Fruit fly (Drosophila melanogaster) whole organism, prepupa: ENCODE measurements around the gene CG18417.

Source experiments
- Blimp-1 ChIP-seq: fragments of 200-800 bp; sonication (Bioruptor generic); optimal IDR thresholded peaks from 3 replicates; lab custom pipeline; 2017; ENCODE audit warnings: missing biosample characterization, missing genetic modification characterization, mild to moderate bottlenecking, moderate library complexity, missing genetic modification reagents
- CG10631 ChIP-seq: fragments of 200-800 bp; sonication (Bioruptor generic); optimal IDR thresholded peaks from 2 replicates; lab custom pipeline; 2016; ENCODE audit warnings: missing biosample characterization, missing genetic modification characterization
- CG11294 ChIP-seq: fragments of 200-800 bp; sonication (Bioruptor generic); IDR thresholded peaks from 2 replicates; pipeline ENCODE4 v1.3.6; 2022; ENCODE audit warnings: missing biosample characterization, missing genetic modification characterization
- CG16779 ChIP-seq: fragments of 200-800 bp; sonication (Bioruptor generic); optimal IDR thresholded peaks from 3 replicates; lab custom pipeline; 2017; ENCODE audit warnings: missing biosample characterization, mild to moderate bottlenecking, missing genetic modification characterization
- CG3032 ChIP-seq: fragments of 200-800 bp; optimal IDR thresholded peaks from 2 replicates; lab custom pipeline; 2019; ENCODE audit warnings: missing biosample characterization, mild to moderate bottlenecking, missing genetic modification characterization, moderate library complexity
- CG31627 ChIP-seq: fragments of 200-800 bp; sonication (Bioruptor generic); optimal IDR thresholded peaks from 3 replicates; lab custom pipeline; 2016; ENCODE audit warnings: missing biosample characterization, missing genetic modification characterization
- CG3919 ChIP-seq: fragments of 200-800 bp; sonication (Bioruptor generic); optimal IDR thresholded peaks from 3 replicates; lab custom pipeline; 2016; ENCODE audit warnings: missing biosample characterization, missing genetic modification characterization
- CG4318 ChIP-seq: fragments of 200-800 bp; sonication (Bioruptor generic); optimal IDR thresholded peaks from 3 replicates; lab custom pipeline; 2017; ENCODE audit warnings: missing biosample characterization, mild to moderate bottlenecking, missing genetic modification characterization
- CG6163 ChIP-seq: fragments of 200-800 bp; sonication (Bioruptor generic); IDR thresholded peaks from 3 replicates; pipeline ENCODE4 v1.3.6; 2022; ENCODE audit warnings: missing biosample characterization, missing genetic modification characterization
- CG6276 ChIP-seq: fragments of 200-800 bp; sonication (Bioruptor generic); optimal IDR thresholded peaks from 2 replicates; lab custom pipeline; 2017; ENCODE audit warnings: missing biosample characterization, mild to moderate bottlenecking, missing genetic modification characterization
- CG6792 ChIP-seq: fragments of 200-800 bp; sonication (Bioruptor generic); optimal IDR thresholded peaks from 3 replicates; lab custom pipeline; 2016; ENCODE audit warnings: missing biosample characterization, missing genetic modification characterization
- CG8319 ChIP-seq: fragments of 200-800 bp; sonication (Bioruptor generic); optimal IDR thresholded peaks from 3 replicates; lab custom pipeline; 2016; ENCODE audit warnings: missing biosample characterization, missing genetic modification characterization
- CG9139 ChIP-seq: fragments of 200-800 bp; sonication (Bioruptor generic); optimal IDR thresholded peaks from 3 replicates; lab custom pipeline; 2017; ENCODE audit warnings: missing biosample characterization, mild to moderate bottlenecking, missing genetic modification characterization
- Eip75B ChIP-seq: fragments of 200-800 bp; sonication (Bioruptor generic); optimal IDR thresholded peaks from 3 replicates; lab custom pipeline; 2016; ENCODE audit warnings: missing biosample characterization, missing genetic modification characterization
- Eip93F ChIP-seq: fragments of 200-800 bp; sonication (Bioruptor generic); optimal IDR thresholded peaks from 2 replicates; lab custom pipeline; 2016; ENCODE audit warnings: missing biosample characterization, mild to moderate bottlenecking, missing genetic modification characterization
- Hr38 ChIP-seq: sonication (Bioruptor generic); optimal IDR thresholded peaks from 2 replicates; lab custom pipeline; 2016; ENCODE audit warnings: missing biosample characterization, missing genetic modification characterization
- Hr4 ChIP-seq: fragments of 200-800 bp; sonication (Bioruptor generic); optimal IDR thresholded peaks from 3 replicates; lab custom pipeline; 2016; ENCODE audit warnings: missing biosample characterization, missing genetic modification characterization
- OdsH ChIP-seq: fragments of 200-800 bp; sonication (Bioruptor generic); optimal IDR thresholded peaks from 3 replicates; lab custom pipeline; 2016; ENCODE audit warnings: missing biosample characterization, missing genetic modification characterization
- Smox ChIP-seq: fragments of 200-800 bp; sonication (Bioruptor generic); optimal IDR thresholded peaks from 3 replicates; lab custom pipeline; 2016; ENCODE audit warnings: missing biosample characterization, missing genetic modification characterization
- Sox102F ChIP-seq: fragments of 200-800 bp; sonication (Bioruptor generic); optimal IDR thresholded peaks from 2 replicates; lab custom pipeline; 2016; ENCODE audit warnings: missing biosample characterization, mild to moderate bottlenecking, missing genetic modification characterization
- Sox14 ChIP-seq: fragments of 200-800 bp; sonication (Bioruptor generic); optimal IDR thresholded peaks from 3 replicates; lab custom pipeline; 2016; ENCODE audit warnings: missing biosample characterization, missing genetic modification characterization
- Sox15 ChIP-seq: fragments of 200-800 bp; sonication (Bioruptor generic); optimal IDR thresholded peaks from 3 replicates; lab custom pipeline; 2016; ENCODE audit warnings: missing biosample characterization, missing genetic modification characterization
- achi ChIP-seq: fragments of 200-800 bp; sonication (Bioruptor generic); optimal IDR thresholded peaks from 3 replicates; lab custom pipeline; 2016; ENCODE audit warnings: missing biosample characterization, missing genetic modification characterization
- cyc ChIP-seq: fragments of 200-800 bp; sonication (Bioruptor generic); optimal IDR thresholded peaks from 3 replicates; lab custom pipeline; 2016; ENCODE audit warnings: missing biosample characterization, missing genetic modification characterization
- eg ChIP-seq: fragments of 200-800 bp; sonication (Bioruptor generic); IDR thresholded peaks from 3 replicates; pipeline ENCODE4 v1.3.6; 2022; ENCODE audit warnings: missing biosample characterization, missing genetic modification characterization
- esn ChIP-seq: fragments of 200-800 bp; sonication (Bioruptor generic); optimal IDR thresholded peaks from 2 replicates; lab custom pipeline; 2016; ENCODE audit warnings: missing biosample characterization, mild to moderate bottlenecking, missing genetic modification characterization, moderate library complexity
- fd59A ChIP-seq: fragments of 200-800 bp; sonication (Bioruptor generic); optimal IDR thresholded peaks from 2 replicates; lab custom pipeline; 2017; ENCODE audit warnings: missing biosample characterization, mild to moderate bottlenecking, missing genetic modification characterization, missing genetic modification reagents
- fkh ChIP-seq: fragments of 200-800 bp; sonication (Bioruptor generic); optimal IDR thresholded peaks from 3 replicates; lab custom pipeline; 2017; ENCODE audit warnings: missing biosample characterization, mild to moderate bottlenecking, missing genetic modification characterization, moderate library complexity
- lz ChIP-seq: fragments of 200-800 bp; sonication (Bioruptor generic); optimal IDR thresholded peaks from 3 replicates; lab custom pipeline; 2016; ENCODE audit warnings: missing biosample characterization, missing genetic modification characterization
- net ChIP-seq: fragments of 200-800 bp; sonication (Bioruptor generic); optimal IDR thresholded peaks from 3 replicates; lab custom pipeline; 2016; ENCODE audit warnings: missing biosample characterization, missing genetic modification characterization
- pdm3 ChIP-seq: fragments of 200-800 bp; sonication (Bioruptor generic); optimal IDR thresholded peaks from 3 replicates; lab custom pipeline; 2016; ENCODE audit warnings: missing biosample characterization, missing genetic modification characterization
- salr ChIP-seq, 2 experiments: fragments of 200-800 bp; sonication (Bioruptor generic); optimal IDR thresholded peaks; 3 replicates each; lab custom pipeline; 2016 to 2018; ENCODE audit warnings: missing biosample characterization in 2 of 2, missing genetic modification characterization in 2 of 2, mild to moderate bottlenecking in 1 of 2
- ss ChIP-seq, 2 experiments: fragments of 200-800 bp; sonication (Bioruptor generic); optimal IDR thresholded peaks; 2 replicates in 1 of 2; 3 replicates in 1 of 2; lab custom pipeline; 2017 to 2018; ENCODE audit warnings: mild to moderate bottlenecking in 2 of 2, missing biosample characterization in 2 of 2, missing genetic modification characterization in 2 of 2, moderate library complexity in 1 of 2
- svp ChIP-seq: fragments of 200-800 bp; sonication (Bioruptor generic); peaks from one replicate; lab custom pipeline; 2016; ENCODE audit warnings: missing biosample characterization, missing genetic modification characterization
- topi ChIP-seq: fragments of 200-800 bp; sonication (Bioruptor generic); optimal IDR thresholded peaks from 3 replicates; lab custom pipeline; 2016; ENCODE audit warnings: missing biosample characterization, missing genetic modification characterization

The CG18417 gene

dm6 chr3L:7433325-7433827, 33.5 kb downstream of the CG18417 start (continued):
- TF ChIP-seq topi, result no peak
- TF ChIP-seq Smox (GFP tag; lab: Kevin White, UChicago), result no peak
- no peak for TF ChIP-seq Eip75B (GFP tag; lab: Kevin White, UChicago)
- TF ChIP-seq CG8319 (GFP tag; lab: Kevin White, UChicago), result no peak
- TF ChIP-seq CG6792 (GFP tag; lab: Kevin White, UChicago), result no peak
- TF ChIP-seq CG6163 (GFP tag; lab: Robert Waterston, UW), result peak; percentile 78
- no peak for TF ChIP-seq Hr4 (GFP tag; lab: Kevin White, UChicago)
- TF ChIP-seq cyc (GFP tag; lab: Kevin White, UChicago), result no peak
- TF ChIP-seq eg (GFP tag; lab: Robert Waterston, UW), result peak; percentile 78
- TF ChIP-seq lz (GFP tag; lab: Kevin White, UChicago), result no peak
- TF ChIP-seq Hr38, result no peak
- TF ChIP-seq Blimp-1 (GFP tag; lab: Kevin White, UChicago), result no peak
- TF ChIP-seq CG10631 (GFP tag; lab: Kevin White, UChicago), result peak; percentile 20
- TF ChIP-seq pdm3 (GFP tag; lab: Kevin White, UChicago), result no peak
- peak; percentile 28 to 53 for TF ChIP-seq ss (GFP tag; optimal IDR thresholded peaks at IDR 0.05; lab: Kevin White, UChicago)
- no peak for TF ChIP-seq Sox102F (GFP tag; lab: Kevin White, UChicago)
- TF ChIP-seq CG4318 (GFP tag; lab: Kevin White, UChicago), result no peak
- peak; percentile 36 for TF ChIP-seq OdsH (GFP tag; lab: Kevin White, UChicago)
- TF ChIP-seq salr (GFP tag; optimal IDR thresholded peaks at IDR 0.05; lab: Kevin White, UChicago), result peak; percentile 13 to 46
- no peak for TF ChIP-seq esn (GFP tag; lab: Kevin White, UChicago)
- TF ChIP-seq fkh, result peak; percentile 14
- no peak for TF ChIP-seq CG31627 (GFP tag; lab: Kevin White, UChicago)
- no peak for TF ChIP-seq Sox15 (GFP tag; lab: Kevin White, UChicago)
- no peak for TF ChIP-seq achi
- TF ChIP-seq CG11294 (GFP tag; lab: Robert Waterston, UW), result peak; percentile 18; the same call in 1 of the 2 replicates
- peak; percentile 27 for TF ChIP-seq fd59A
- peak; percentile 40 for TF ChIP-seq Sox14 (GFP tag; lab: Kevin White, UChicago)
- no peak for TF ChIP-seq svp (GFP tag; lab: Kevin White, UChicago)

- TF ChIP-seq Blimp-1 (GFP tag; lab: Kevin White, UChicago) (no peak), salr (GFP tag; optimal IDR thresholded peaks at IDR 0.05; lab: Kevin White, UChicago) (no peak), CG16779 (tag; lab: Kevin White, UChicago) (no peak), CG31627 (GFP tag; lab: Kevin White, UChicago) (no peak), fd59A (no peak), CG8319 (GFP tag; lab: Kevin White, UChicago) (no peak), CG6276 (GFP tag; lab: Kevin White, UChicago) (no peak), Eip93F (GFP tag; lab: Kevin White, UChicago) (no peak), Sox15 (GFP tag; lab: Kevin White, UChicago) (no peak), CG3032 (tag; lab: Kevin White, UChicago) (no peak), net (GFP tag; lab: Kevin White, UChicago) (no peak), Hr4 (GFP tag; lab: Kevin White, UChicago) (no peak), CG9139 (GFP tag; lab: Kevin White, UChicago) (no peak), Eip75B (GFP tag; lab: Kevin White, UChicago) (no peak), CG10631 (GFP tag; lab: Kevin White, UChicago) (no peak), Sox14 (GFP tag; lab: Kevin White, UChicago) (no peak), CG3919 (no peak)
Measured at dm6 chr3L:7434198-7434597, 34.3 kb downstream of the CG18417 start.
